Worm (Caenorhabditis elegans) whole organism, L4/young adult: Measurements from ENCODE around the gene cest-13.

ENCODE experiments used
- W03F9.2 ChIP-seq: fragments of 150-350 bp; optimal IDR thresholded peaks from 2 replicates; lab custom pipeline; 2014; ENCODE audit warnings: missing biosample characterization, missing genetic modification characterization
- dao-5 ChIP-seq: sonication (generic microtip); optimal IDR thresholded peaks from 2 replicates; lab custom pipeline; 2016; ENCODE audit warnings: missing genotype, missing genetic modification characterization, moderate library complexity, missing compliant biosample characterization
- him-1 ChIP-seq: sonication (generic microtip); optimal IDR thresholded peaks from 2 replicates; lab custom pipeline; 2016; ENCODE audit warnings: missing genotype, missing genetic modification reagents, missing genetic modification characterization, missing compliant biosample characterization

cest-13 gene

DNA sequence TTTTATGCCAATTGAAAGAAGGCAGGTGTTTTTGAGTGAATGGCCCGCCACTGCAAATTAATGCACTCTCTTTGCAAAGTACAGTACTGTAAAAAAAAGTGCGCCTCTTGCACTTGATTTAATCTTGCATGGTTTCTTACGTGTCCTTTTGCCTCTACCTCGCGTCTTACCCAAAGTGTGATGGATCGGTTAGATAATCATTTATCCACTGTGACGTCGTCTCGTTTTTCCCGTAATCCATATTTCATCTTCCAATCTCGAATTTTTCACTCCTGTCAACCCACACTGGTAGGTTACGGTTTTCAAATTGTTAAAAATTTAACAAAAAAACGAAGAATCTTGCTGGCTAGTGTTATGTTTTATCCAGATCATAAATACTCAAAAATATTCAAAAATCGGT is 23.4 kb upstream of the cest-13 start:
- TF ChIP-seq dao-5 (no peak), him-1 (tag; lab: Kevin White, UChicago) (no peak), W03F9.2 (no peak)

DNA sequence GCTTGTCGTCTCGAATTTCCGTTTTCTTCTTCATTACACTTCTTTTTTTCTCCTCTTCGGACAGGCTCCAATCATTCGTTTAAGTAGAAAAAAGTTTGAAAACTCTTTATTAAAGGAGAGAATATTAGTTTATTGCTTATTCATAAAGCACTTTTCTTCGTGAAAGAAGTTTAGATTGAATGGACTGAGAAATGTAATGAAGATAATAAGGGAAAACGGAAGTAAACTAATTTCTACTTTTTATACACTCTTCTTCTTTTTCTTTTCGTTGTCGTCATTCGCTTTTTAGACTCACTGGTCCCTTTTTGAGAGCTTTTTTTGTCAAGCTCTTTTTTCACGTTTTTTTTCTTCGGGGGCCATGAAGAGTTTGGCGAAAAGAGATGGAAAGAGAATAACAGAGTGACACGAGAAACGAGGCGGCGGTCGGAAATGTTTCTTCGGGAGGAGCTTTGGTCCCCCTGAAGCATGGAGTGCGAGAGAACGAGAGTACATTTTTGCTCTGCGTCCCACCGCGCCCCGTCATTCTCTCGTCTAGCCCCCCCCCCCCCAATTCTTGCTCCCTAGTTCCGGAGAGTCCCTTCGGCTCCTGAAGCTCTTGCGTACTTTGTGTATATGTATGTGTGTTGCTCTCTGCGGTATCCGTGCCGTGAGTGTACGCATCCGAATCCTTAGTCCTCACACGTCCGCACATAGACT is 20.8 kb upstream of the cest-13 start:
- peak; percentile 78 for TF ChIP-seq him-1 (tag; lab: Kevin White, UChicago)
- TF ChIP-seq dao-5: no peak

DNA sequence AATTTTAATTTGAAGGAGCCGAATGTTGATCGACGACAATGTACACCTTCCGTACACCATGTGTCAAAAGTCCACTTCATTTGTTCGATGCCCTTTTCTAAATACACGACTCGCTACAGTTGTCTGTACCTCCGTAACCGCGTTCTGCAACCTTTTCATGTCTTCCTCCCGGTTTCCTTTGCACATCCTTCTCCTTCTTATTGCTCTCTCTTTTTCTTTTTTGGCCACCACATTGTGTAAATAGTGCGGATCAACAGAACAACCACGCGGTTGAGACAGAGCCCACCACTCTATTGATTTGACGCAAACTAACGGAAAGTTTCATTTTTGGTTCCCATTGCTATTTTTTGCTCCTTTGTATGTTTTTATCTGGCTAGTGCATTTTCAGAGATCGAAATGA is 16.7 kb upstream of the cest-13 start:
- no peak for TF ChIP-seq him-1 (tag; lab: Kevin White, UChicago)
- TF ChIP-seq dao-5: no peak
- no peak for TF ChIP-seq W03F9.2

DNA sequence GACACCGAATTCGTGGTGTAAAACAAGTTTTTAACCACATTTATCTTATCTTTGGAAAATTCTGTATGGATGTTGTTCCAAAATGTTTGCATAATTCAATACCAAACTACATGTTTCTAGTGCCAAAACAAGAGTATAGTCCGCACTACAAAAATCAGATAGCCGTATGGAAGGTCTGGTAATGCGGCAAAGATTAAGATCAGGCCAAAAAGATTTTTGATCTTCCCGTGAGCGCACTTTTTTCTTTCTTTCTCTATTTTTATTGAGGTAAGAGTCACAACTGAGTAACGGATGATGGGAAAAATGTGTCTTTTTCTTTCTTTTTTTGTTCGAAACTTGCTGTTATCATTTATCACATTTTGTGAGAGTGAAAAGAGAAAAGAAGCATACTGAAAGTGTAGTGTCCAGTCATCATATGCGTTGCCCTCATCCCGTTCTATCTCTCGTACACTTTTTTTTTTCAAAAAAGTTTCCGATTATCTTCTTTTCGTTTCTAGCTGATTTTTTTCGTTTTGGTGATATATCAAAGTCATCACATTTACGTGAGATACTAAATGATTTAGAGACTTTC is 15.4 kb upstream of the cest-13 start:
- TF ChIP-seq him-1 (tag; lab: Kevin White, UChicago) (no peak), dao-5 (no peak), W03F9.2 (no peak)

DNA sequence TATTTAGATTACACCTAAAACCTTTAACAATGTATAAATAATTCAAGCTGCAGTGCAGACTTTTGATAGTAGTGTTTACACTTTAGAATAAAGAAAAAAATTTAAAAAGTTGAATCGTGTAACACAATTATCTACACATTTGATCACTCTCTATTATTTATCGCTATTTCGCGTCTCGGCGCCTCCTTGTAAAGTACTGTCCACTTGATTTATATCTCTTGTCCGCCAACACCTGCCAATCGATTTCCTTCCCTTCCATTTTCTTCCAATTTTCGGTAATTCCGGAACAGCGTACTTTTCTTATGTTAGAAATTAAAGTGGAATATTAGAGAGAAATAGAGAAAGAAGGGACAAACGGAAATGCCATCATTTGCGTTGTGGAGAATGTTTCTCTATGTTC is 14.5 kb upstream of the cest-13 start:
- TF ChIP-seq dao-5 (no peak), him-1 (tag; lab: Kevin White, UChicago) (no peak), W03F9.2 (no peak)

DNA sequence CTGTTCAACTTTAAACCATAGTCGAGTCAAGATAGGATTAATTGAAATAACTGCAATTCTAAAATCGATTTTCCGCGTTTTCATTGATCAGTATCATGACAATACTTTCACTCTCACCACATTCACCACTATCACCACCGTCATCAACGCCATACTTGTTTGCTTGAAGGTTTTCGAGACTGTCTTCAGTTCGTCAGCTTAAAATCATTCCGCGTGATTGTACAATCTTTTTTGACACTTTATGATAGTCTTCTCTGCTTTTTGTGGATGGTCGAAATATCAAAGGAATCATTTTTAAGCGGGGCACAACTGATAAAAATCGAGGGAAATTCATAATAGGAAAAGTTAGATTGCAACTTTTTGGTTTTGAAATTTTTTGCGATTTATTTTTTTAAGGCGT is 13.8 kb upstream of the cest-13 start:
- TF ChIP-seq W03F9.2 (no peak), him-1 (tag; lab: Kevin White, UChicago) (no peak), dao-5 (no peak)

DNA sequence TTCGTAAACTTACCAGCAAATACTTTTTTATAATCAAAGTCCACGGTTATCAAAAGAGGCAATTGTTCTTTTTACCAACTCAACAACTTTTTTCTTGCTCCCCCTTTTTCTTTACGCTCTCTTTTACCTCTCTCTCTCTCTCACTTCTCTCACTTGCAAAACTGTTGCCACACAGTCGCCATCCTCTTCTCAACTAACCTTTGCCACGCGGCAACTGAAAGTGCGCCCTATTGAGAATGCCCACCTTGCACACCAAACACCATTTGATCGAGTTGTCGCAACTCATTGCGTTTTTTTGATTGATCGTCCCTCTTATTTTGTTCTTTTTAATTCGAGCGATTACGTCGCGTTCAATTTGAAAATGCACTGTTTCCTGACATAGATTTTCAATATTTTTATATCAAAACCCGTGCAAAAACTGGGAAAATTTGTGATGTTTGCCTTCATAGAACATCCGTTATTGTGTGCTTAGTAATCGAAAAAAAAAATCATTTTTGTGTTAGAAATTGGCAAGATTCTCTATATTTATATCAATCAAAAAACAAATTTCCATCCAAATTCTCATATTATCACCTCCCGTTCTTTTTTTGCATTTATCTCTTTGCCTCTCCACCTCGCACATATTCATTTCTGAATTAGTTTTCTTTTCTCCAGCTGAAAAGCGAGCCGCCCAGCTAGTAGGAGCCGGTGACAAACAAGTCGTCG is 13.2 kb upstream of the cest-13 start, which contains the start of gene nhr-71:
nhr-71 (plus strand) TSS at position 655 of the 705 bp plus-strand sequence.
- no peak for TF ChIP-seq him-1 (tag; lab: Kevin White, UChicago)
- no peak for TF ChIP-seq dao-5
- TF ChIP-seq W03F9.2: no peak

DNA sequence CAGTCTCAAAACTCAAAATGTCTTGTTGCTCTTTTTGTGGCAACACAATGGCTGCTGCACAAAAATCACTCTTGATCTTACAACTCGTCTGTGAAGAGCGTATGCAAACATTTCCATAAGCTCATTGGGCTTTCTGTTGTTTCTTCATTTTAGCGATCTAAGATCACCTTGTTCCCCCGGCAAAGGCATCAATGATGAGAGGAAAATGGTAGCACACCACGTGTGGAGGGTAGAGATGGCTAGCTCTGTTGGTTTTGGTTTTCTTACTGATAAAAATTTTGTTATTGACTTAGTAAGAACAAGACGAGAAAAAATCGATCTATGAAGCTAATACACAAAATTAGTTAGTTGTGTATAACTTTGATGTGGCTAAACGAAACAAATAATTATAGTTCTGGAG is 12.0 kb upstream of the cest-13 start:
- TF ChIP-seq W03F9.2 (no peak), dao-5 (no peak), him-1 (tag; lab: Kevin White, UChicago) (no peak)

DNA sequence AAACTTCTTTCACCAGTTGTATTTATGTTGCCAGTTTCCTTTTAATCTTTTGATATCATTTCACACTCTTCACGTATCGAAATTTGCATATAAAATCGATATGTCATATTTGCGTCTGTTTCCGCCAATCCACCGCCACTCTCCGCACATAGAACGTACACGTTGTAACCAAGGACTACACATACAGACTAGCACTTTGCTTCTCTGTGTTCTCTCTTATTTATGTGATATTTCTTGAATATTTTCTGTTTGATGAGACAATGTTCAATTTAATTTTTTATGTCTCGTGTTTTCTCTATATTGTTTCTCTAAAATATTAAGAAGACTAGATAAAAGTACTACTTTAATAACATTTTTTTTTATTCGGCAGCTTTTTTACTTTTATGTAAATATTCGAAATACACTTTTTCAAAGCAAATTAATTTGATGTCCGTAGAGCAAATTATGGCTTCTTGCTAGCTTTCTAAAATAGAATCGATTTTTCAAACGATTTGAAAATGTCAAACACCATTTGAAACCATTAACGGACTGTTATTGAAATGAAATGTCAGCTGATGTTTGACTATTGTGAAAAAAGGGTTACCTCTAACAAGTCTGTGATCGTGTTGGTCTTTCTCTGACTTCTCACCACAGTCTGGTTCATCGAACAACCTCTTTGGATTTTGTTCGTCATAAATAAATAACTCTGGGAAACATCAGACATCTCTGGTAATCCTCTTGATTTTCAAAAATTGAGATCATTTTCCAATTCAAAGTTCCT is 7.0 kb upstream of the cest-13 start:
- TF ChIP-seq dao-5 (no peak), him-1 (tag; lab: Kevin White, UChicago) (no peak), W03F9.2 (no peak)

DNA sequence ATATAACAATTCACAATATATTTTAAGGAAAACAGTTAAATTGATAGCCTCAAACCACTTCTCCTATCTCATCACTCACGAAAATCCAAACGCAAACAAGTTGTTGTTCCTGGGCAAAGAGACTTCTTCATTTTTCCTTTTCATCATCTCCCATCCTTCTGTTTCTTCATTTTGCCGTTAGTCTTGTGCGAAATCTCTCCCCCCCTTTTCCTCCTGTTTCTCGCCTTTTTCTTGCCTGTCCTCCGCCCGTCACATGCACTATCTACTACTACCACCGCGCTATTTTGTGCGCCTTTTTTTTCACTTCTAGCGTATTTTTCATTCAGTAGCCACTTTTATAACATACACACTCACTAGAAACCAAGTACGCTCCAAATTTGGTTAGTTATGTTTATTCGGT is 5.5 kb upstream of the cest-13 start:
- TF ChIP-seq W03F9.2 (no peak), dao-5 (no peak), him-1 (tag; lab: Kevin White, UChicago) (peak; percentile 3)

DNA sequence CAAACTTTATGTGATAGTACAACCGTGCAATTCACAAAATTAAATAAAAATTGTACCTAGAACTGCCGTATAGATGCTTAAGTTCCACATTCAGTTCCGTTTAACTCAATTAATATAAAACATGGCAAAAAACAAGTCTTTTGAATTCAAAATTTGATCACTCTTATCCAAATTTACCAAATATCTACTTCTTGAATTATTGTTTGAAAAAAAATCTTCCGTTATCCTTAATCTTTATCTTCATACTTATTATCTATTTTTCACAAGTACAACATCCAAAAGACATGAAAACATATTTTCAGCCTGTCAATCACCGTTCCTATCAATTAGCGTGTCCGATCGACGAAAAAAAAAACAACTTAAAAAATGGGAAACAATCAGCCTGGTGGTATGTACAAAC is 4.6 kb upstream of the cest-13 start, which contains the start of gene aakb-1:
aakb-1 (plus strand) TSS at position 301 of the 400 bp plus-strand sequence.
- TF ChIP-seq W03F9.2 (no peak), dao-5 (no peak), him-1 (tag; lab: Kevin White, UChicago) (no peak)

DNA sequence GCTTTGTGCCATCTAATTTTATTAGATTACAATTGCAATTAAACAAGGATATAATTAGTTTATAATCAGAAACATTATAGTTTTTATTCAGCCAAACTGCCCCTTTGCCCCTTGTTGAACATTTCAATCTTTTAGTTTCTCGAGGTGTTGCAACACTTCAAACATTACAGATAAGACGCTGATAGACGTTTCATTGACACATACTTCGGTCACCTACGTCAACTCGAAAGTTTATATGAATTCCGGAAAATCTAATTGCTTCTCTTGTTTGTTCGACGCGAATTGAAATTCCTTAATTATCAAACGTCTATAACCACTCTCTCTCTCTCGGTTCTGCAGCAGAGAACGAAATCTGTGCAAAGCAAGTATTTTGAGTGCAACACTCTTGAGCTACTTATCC is 7.2 kb downstream of the cest-13 start:
- TF ChIP-seq dao-5: no peak
- TF ChIP-seq W03F9.2: no peak
- TF ChIP-seq him-1 (tag; lab: Kevin White, UChicago): no peak

DNA sequence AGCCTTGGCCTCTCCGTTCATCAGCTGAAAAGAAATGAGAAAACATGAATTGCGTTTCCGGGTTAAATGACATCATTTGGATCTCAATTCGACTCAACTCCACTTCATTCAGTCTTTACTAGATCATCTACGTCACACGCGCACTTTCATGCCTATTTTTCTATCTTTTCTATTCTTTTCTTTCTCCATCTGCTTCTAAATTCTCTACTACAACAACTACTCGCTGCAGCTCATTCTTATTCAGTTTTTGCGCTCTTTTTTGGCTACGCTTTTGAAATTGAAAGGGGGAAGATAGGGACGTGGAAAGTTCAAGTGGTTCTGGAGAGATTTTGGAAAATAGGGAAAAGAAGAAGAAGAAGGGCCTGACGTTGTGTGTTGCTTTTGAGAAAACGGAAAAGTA is 8.5 kb downstream of the cest-13 start:
- peak; percentile 58 for TF ChIP-seq him-1 (tag; lab: Kevin White, UChicago)
- no peak for TF ChIP-seq W03F9.2

DNA sequence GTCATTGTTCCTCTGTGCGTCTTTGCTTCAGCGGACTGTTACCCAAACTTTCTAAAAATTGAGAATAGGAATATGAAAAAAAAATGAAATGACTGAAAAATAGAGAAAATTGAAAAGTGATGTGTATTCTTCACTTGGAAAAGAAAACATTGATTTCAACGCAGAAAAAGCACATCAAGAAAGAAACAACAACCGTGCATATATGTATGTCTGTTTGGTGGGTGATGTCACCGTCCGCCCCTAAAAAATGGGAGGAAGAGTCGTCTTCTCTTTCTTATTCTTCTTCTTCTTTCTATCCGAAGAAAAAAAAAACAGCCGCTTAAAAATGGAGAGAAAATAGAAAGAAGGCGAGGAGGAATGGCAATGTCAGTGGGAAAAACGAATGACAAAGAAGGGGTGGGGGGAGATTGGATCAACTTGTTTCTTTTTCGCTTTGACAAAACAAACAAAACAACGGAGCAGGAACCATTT is 10.5 kb downstream of the cest-13 start, which contains the start of gene nkb-3:
nkb-3 (minus strand) TSS at position 51 of the 471 bp plus-strand sequence.
- TF ChIP-seq W03F9.2: no peak
- no peak for TF ChIP-seq dao-5
- TF ChIP-seq him-1 (tag; lab: Kevin White, UChicago): no peak
